Fruit fly (Drosophila melanogaster): ENCODE results near the gene CG14840.

DNA sequence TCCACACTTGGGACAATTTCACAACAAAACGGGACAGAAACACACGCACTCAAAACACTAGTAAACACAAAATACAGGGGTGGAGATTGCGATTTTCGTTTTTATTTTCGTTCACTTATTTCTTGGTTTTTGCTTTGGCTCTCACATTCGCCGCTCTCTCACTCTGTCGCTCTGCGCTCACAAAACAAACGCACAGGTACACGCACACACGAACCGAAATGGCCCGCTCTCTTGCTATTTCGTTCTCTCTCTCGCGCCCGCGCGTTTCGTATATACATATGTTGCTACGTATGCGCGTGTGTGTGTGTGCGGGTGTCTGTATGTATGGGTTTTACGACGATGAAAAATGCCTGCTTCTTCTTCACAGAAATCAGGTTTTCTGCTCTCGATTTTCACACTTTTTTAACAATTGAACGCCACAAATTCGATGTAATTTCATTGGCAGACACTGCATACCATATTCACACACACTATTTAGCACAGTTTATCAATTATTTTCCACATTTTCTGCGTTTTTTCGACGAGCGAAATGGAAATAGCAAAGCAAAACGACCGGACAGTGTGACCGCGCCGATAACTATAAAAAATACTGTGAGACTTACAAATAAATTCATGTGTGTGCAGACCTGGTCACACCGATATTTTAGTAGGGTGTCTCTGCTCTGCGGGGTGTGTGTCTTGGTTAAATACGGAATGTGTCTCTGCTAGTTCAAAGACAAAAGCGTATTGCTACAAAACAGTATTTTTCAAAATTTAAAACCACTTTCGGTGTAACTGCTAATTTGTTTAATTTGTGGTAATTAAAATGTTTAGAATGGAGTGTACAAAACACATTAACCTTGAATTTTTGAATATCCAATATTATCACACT lies 25.5 kb upstream of the CG14840 start, which contains the start of gene trx:
- peak; percentile 92 for TF ChIP-seq psq (GFP tag; optimal IDR thresholded peaks at IDR 0.05)
- TF ChIP-seq Hr78 (GFP tag; optimal IDR thresholded peaks at IDR 0.05) = no peak
- TF ChIP-seq woc (GFP tag; optimal IDR thresholded peaks at IDR 0.05) = peak; percentile 2
- peak; percentile 91 for TF ChIP-seq Vsx2 (GFP tag; optimal IDR thresholded peaks at IDR 0.05; ENCODE audit: partially characterized antibody)
